Fruit fly (Drosophila melanogaster) ovary, adult (tissue): ENCODE measurements around the gene CG2162.

Experiments
- CG17801 ChIP-seq: fragments of 200-800 bp; optimal IDR thresholded peaks from 2 replicates; lab custom pipeline; 2019; ENCODE audit warnings: missing biosample characterization, mild to moderate bottlenecking, missing genetic modification characterization, moderate library complexity; ENCODE audit not compliant: partially characterized antibody

Gene CG2162

DNA sequence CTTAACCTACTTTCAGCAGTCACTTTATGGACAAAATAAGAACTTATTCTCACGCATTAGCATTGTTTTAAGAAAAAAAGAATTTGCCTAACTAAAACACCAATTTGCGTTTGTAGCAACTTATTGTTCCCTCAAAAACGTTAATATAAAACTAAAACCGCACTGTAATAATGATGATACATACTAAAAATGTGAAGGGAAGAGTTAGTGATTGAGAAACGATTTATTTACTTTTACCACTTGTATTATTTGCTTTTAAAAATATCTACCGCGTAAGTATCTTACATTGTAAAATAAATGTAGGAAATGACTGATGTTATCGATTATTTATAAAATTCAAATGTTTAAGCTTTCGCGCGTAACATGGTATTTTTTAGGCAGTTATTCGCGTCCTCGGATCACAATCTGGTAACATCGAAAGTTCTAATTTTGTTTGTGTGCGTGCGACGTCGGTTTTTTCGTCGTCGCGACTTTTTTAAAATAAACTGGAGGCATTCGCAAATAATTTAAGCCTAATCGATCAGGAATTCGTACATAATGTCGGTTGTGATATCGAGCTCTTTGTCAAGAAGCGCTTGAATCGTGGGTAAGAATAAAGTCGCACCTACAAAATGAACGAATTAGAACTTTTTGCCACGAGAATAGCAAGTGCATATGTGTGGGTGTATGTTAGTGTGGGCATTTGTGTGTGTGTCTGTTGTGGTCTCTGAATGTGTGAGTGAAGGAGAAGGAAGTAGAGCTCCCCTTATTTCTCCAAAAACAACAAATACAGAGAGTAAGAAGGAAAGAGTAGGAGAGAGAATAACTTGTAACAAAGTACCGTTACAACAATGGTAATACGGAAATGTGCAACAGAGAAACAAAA is at the start of gene CG2162:
TSS of gene CG2162 (plus strand) at position 418 of the 865 bp plus-strand sequence.
- TF ChIP-seq CG17801 (GFP tag; lab: Kevin White, UChicago), result no peak

- no peak for TF ChIP-seq CG17801 (GFP tag; lab: Kevin White, UChicago)
Observed at dm6 chr3L:2986302-2986701, 48.7 kb upstream of the CG2162 start.

dm6 chr3L:2987749-2988148 is 47.2 kb upstream of the CG2162 start:
- TF ChIP-seq CG17801 (GFP tag; lab: Kevin White, UChicago), result no peak

dm6 chr3L:2994872-2995271 is 40.1 kb upstream of the CG2162 start, which contains the start of gene CG2113:
TSS of gene CG2113 (plus strand) at chr3L:2995172.
- TF ChIP-seq CG17801 (GFP tag; lab: Kevin White, UChicago), result no peak

- no peak for TF ChIP-seq CG17801 (GFP tag; lab: Kevin White, UChicago)
Observed at dm6 chr3L:3001445-3001844, 33.6 kb upstream of the CG2162 start, which contains the start of gene FMRFaR. TSS of gene FMRFaR (plus strand) at chr3L:3001716.

DNA sequence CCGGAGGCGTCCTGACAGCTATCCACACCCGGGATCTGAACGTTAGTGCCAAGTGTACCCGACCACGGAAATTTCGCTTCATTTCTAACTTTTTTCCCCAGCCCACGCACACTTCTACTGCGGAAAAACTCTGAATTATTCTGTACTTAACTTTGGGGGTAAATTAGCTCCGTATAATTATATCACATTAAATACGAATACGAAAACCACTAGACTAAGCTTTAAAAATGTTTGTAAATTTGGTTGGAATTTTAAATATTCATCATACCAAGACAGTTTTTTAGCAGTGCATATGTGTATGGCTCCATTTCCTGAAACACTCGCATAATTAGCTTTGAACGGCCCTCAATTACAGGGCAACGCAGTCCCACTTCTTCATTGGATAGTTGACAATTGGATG is 21.5 kb upstream of the CG2162 start:
- no peak for TF ChIP-seq CG17801 (GFP tag; lab: Kevin White, UChicago)

DNA sequence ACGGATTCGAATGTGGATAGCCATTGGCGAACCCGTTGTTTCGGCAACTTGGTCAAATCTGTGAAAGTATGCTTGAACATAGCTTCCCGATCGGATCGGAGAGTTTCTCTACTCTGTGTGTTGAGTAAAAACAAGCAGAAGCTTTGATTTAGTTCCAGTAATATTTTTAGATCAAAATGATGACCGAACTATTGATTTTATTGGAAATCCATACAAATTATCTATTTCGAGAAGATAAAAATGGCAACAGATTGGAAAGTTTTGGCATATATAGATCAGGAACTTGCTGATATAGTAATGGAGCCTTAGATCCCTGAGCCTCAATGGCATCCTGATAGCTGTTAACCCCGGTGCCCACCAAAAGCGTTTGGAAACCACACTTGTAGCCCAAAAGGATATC is 19.0 kb upstream of the CG2162 start, which contains the start of gene CG32488:
TSS of gene CG32488 (minus strand) at position 101 of the 400 bp plus-strand sequence.
- TF ChIP-seq CG17801 (GFP tag; lab: Kevin White, UChicago), result no peak

dm6 chr3L:3017156-3017555 is 17.8 kb upstream of the CG2162 start, which contains the start of gene CG32487:
TSS of gene CG32487 (minus strand) at chr3L:3017256.
- no peak for TF ChIP-seq CG17801 (GFP tag; lab: Kevin White, UChicago)

- TF ChIP-seq CG17801 (GFP tag; lab: Kevin White, UChicago), result no peak
Observed at dm6 chr3L:3026421-3026820, 8.6 kb upstream of the CG2162 start, which contains the start of gene aly. TSS of gene aly (minus strand) at chr3L:3026521.

- TF ChIP-seq CG17801 (GFP tag; lab: Kevin White, UChicago), result peak; percentile 77
Observed at dm6 chr3L:3035769-3036583, 980 bp downstream of the CG2162 start.

- no peak for TF ChIP-seq CG17801 (GFP tag; lab: Kevin White, UChicago)
Observed at dm6 chr3L:3036951-3037586, 2.1 kb downstream of the CG2162 start.

dm6 chr3L:3037822-3038563 is 3.0 kb downstream of the CG2162 start:
- peak; percentile 66 for TF ChIP-seq CG17801 (GFP tag; lab: Kevin White, UChicago)

DNA sequence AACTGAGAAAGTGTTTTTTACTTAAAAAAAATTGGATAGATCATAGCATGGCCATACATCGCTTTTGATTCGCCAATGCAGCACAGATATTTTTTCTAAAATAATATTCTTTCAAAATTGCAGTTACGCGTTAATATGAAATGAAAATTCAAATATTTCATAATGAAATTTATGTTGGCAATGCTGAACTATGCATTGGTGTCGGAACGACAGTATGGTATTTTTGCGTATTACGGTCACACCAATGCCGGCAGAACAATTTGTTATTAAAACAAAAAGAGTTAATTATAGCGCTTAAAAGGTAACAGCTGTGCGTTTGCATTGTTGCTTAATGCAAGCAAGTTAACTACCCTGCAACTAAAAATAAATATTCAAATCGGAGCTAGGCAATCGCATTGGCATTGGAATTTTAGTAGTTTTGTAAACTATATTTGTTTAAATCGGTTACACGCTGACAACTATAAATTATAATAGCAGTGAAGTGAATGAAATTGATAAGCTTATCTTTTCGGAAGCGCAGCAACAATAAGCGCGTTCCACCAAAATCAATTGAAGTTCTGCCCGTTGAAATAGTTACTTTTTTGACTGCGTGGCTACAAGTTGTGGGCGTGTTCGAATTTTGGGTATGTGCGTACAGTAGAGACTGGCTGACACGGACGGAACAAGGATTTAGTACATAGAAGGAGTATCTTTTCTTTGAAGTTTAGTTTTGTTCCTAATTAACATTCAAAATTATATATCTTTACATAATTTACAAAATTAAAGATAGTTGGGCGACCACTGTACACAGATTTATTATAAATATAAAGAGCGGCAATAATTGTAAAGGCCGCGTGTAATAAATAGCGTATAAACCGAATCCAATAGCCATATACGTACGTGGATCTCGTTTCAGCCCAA is 7.4 kb downstream of the CG2162 start, which contains the start of gene Prx4:
TSS of gene Prx4 (plus strand) at position 210 of the 900 bp plus-strand sequence.
- TF ChIP-seq CG17801 (GFP tag; lab: Kevin White, UChicago), result peak; percentile 81
